Fruit fly (Drosophila melanogaster): ENCODE data around the gene CG7560.

Gene CG7560

dm6 chr3L:11415382-11415781 is 9.6 kb upstream of the CG7560 start (continued):
- TF ChIP-seq CG31441 (GFP tag; IDR thresholded peaks at IDR 0.05) = peak; percentile 84
- TF ChIP-seq ase (GFP tag; IDR thresholded peaks at IDR 0.05) = peak; percentile 55; the same call in 2 of the 3 replicates
- no peak for TF ChIP-seq CG5953 (GFP tag; IDR thresholded peaks at IDR 0.05)
- TF ChIP-seq Sox100B (GFP tag; optimal IDR thresholded peaks at IDR 0.05) = peak; percentile 59
- no peak for TF ChIP-seq CG10274 (GFP tag; optimal IDR thresholded peaks at IDR 0.05)
- TF ChIP-seq NfI (GFP tag; optimal IDR thresholded peaks at IDR 0.05) = no peak
- no peak for TF ChIP-seq br (optimal IDR thresholded peaks at IDR 0.05)
- no peak for TF ChIP-seq gcm2 (GFP tag; optimal IDR thresholded peaks at IDR 0.05)
- peak; percentile 72; the same call in 2 of the 3 replicates for TF ChIP-seq dysf (GFP tag; IDR thresholded peaks at IDR 0.05)
- no peak for TF ChIP-seq CG34376 (GFP tag; optimal IDR thresholded peaks at IDR 0.05)
- peak; percentile 19 for TF ChIP-seq CG18011 (GFP tag; optimal IDR thresholded peaks at IDR 0.05)
- TF ChIP-seq CG13624 (GFP tag; optimal IDR thresholded peaks at IDR 0.05) = no peak
- TF ChIP-seq seq (GFP tag; IDR thresholded peaks at IDR 0.05) = peak; percentile 67
- no peak for TF ChIP-seq rib (GFP tag; IDR thresholded peaks at IDR 0.05)
- peak; percentile 70 for TF ChIP-seq CG34422 (GFP tag; IDR thresholded peaks at IDR 0.05)
- no peak for TF ChIP-seq CG11456 (GFP tag; IDR thresholded peaks at IDR 0.05)
- TF ChIP-seq chm (GFP tag; IDR thresholded peaks at IDR 0.05) = peak; percentile 77; the same call in 1 of the 2 replicates
- peak; percentile 94 for TF ChIP-seq Xrp1 (GFP tag; IDR thresholded peaks at IDR 0.05)
- TF ChIP-seq vvl (GFP tag; IDR thresholded peaks at IDR 0.05) = peak; percentile 90
- TF ChIP-seq yki (optimal IDR thresholded peaks at IDR 0.05) = no peak
- TF ChIP-seq gt (GFP tag; IDR thresholded peaks at IDR 0.05) = peak; percentile 47; the same call in 1 of the 2 replicates
- TF ChIP-seq aop (GFP tag; IDR thresholded peaks at IDR 0.05) = no peak
- no peak for TF ChIP-seq mld (GFP tag; IDR thresholded peaks at IDR 0.05; ENCODE audit: partially characterized antibody)
- peak; percentile 67; the same call in 2 of the 3 replicates for TF ChIP-seq so (GFP tag; IDR thresholded peaks at IDR 0.05)
- TF ChIP-seq grn (GFP tag; optimal IDR thresholded peaks at IDR 0.05) = no peak
- no peak for TF ChIP-seq pho (GFP tag; optimal IDR thresholded peaks at IDR 0.05)
- TF ChIP-seq CG17612 (GFP tag; IDR thresholded peaks at IDR 0.05) = no peak
- peak; percentile 37 for TF ChIP-seq jing (GFP tag; optimal IDR thresholded peaks at IDR 0.05)
- TF ChIP-seq sd (tag; optimal IDR thresholded peaks at IDR 0.05) = peak; percentile 48
- TF ChIP-seq zfh2 (GFP tag; optimal IDR thresholded peaks at IDR 0.05) = no peak
- TF ChIP-seq Gug (GFP tag; IDR thresholded peaks at IDR 0.05) = peak; percentile 45; the same call in 2 of the 4 replicates
- TF ChIP-seq CG4360 (GFP tag; IDR thresholded peaks at IDR 0.05) = no peak
- TF ChIP-seq CG10959 (GFP tag; IDR thresholded peaks at IDR 0.05) = peak; percentile 92
- TF ChIP-seq CG9215 (GFP tag; IDR thresholded peaks at IDR 0.05) = no peak
- no peak for TF ChIP-seq Meics (GFP tag; optimal IDR thresholded peaks at IDR 0.05)
- TF ChIP-seq sqz (GFP tag; optimal IDR thresholded peaks at IDR 0.05) = no peak
- TF ChIP-seq CTCF (GFP tag; optimal IDR thresholded peaks at IDR 0.05) = peak; percentile 38
- peak; percentile 52 for TF ChIP-seq CG18599 (GFP tag; optimal IDR thresholded peaks at IDR 0.05)
- no peak for TF ChIP-seq CG3838 (GFP tag; optimal IDR thresholded peaks at IDR 0.05)
- no peak for TF ChIP-seq Fer2 (tag; optimal IDR thresholded peaks at IDR 0.05)
- TF ChIP-seq ftz-f1 (GFP tag; optimal IDR thresholded peaks at IDR 0.05) = no peak
- peak; percentile 81 for TF ChIP-seq Blimp-1 (GFP tag; optimal IDR thresholded peaks at IDR 0.05)
- TF ChIP-seq CG3163 (GFP tag; optimal IDR thresholded peaks at IDR 0.05) = no peak
- TF ChIP-seq zen (tag; optimal IDR thresholded peaks at IDR 0.05) = peak; percentile 67
- TF ChIP-seq ems (GFP tag; optimal IDR thresholded peaks at IDR 0.05) = no peak
- TF ChIP-seq CG17385 (GFP tag; optimal IDR thresholded peaks at IDR 0.05) = peak; percentile 58
- TF ChIP-seq CG12659 (GFP tag; optimal IDR thresholded peaks at IDR 0.05) = peak; percentile 54
- TF ChIP-seq sim (GFP tag; IDR thresholded peaks at IDR 0.05) = peak; percentile 56; the same call in 1 of the 2 replicates
- TF ChIP-seq HLH4C (GFP tag; IDR thresholded peaks at IDR 0.05; ENCODE audit: partially characterized antibody) = no peak
- no peak for TF ChIP-seq pzg (GFP tag; optimal IDR thresholded peaks at IDR 0.05)
- no peak for TF ChIP-seq CG3065 (GFP tag; optimal IDR thresholded peaks at IDR 0.05)
- TF ChIP-seq CG15073 (GFP tag; optimal IDR thresholded peaks at IDR 0.05) = peak; percentile 26
- TF ChIP-seq fu2 (GFP tag; optimal IDR thresholded peaks at IDR 0.05) = no peak
- TF ChIP-seq CG10321 (GFP tag; IDR thresholded peaks at IDR 0.05) = no peak
